Fruit fly (Drosophila melanogaster): Measurements from ENCODE around the gene LanA.

dm6 chr3L:6245646-6246045 is 27.8 kb upstream of the LanA start, which contains the start of gene Mdr65:
- TF ChIP-seq h (optimal IDR thresholded peaks at IDR 0.05), result no peak
- TF ChIP-seq Myc (optimal IDR thresholded peaks at IDR 0.05), result no peak
- no peak for TF ChIP-seq Sin3A (optimal IDR thresholded peaks at IDR 0.05)
- TF ChIP-seq psq (optimal IDR thresholded peaks at IDR 0.05), result no peak
- TF ChIP-seq ttk (optimal IDR thresholded peaks at IDR 0.05), result no peak
- no peak for TF ChIP-seq insv (optimal IDR thresholded peaks at IDR 0.05)
